Worm (Caenorhabditis elegans): Measurements from ENCODE around the gene F13E9.16.

DNA sequence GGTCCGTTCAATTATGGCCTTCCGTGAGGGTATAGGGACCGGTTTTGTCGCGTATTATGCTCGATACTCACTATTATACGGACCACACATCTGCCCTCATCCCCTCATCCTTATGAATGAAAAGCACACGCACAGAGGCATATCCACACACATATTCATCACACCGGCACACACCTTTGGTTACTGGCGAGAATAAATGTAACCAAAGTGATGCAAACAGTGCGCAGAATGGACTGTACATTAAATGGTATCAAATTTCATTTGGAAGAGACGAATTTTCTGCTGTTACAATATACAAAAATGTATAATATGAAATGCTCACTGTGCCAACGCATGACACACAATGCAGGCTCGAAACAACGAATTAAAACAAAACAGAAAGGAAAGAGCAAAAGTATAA is 17.5 kb downstream of the F13E9.16 start:
- no peak for TF ChIP-seq ztf-11 (tag; optimal IDR thresholded peaks at IDR 0.05)
- TF ChIP-seq eor-1 (tag; optimal IDR thresholded peaks at IDR 0.05): no peak
- TF ChIP-seq ama-1 (optimal IDR thresholded peaks at IDR 0.05): no peak
- no peak for TF ChIP-seq nhr-23 (tag; optimal IDR thresholded peaks at IDR 0.05)
- no peak for TF ChIP-seq skn-1 (tag; optimal IDR thresholded peaks at IDR 0.05)
- TF ChIP-seq fos-1 (tag; optimal IDR thresholded peaks at IDR 0.05): no peak
- TF ChIP-seq pqm-1 (tag; optimal IDR thresholded peaks at IDR 0.05): no peak
- no peak for TF ChIP-seq unc-62 (GFP tag; optimal IDR thresholded peaks at IDR 0.05)
- TF ChIP-seq nhr-11 (tag; optimal IDR thresholded peaks at IDR 0.05): no peak

Data from whole organism, L3 larva.